Worm (Caenorhabditis elegans): ENCODE results near the gene C10G8.4.

The C10G8.4 gene

ce11 chrV:5345419-5345818, 33.7 kb downstream of the C10G8.4 start, which contains the start of gene srg-25:
Gene srg-25 (minus strand): TSS chrV:5345519.
- no peak for TF ChIP-seq ceh-36 (tag; optimal IDR thresholded peaks at IDR 0.05)
- TF ChIP-seq tbx-37 (GFP tag; conservative IDR thresholded peaks at IDR 0.05) = no peak

- TF ChIP-seq aly-1 (tag; optimal IDR thresholded peaks at IDR 0.05) (no peak), tbx-11 (GFP tag; IDR thresholded peaks at IDR 0.05) (no peak), sea-1 (GFP tag; conservative IDR thresholded peaks at IDR 0.05) (no peak), tbx-37 (GFP tag; conservative IDR thresholded peaks at IDR 0.05) (no peak), ama-1 (optimal IDR thresholded peaks at IDR 0.05) (no peak), hmbx-1 (tag; optimal IDR thresholded peaks at IDR 0.05) (no peak)
These were observed 37.7 kb downstream of the C10G8.4 start, which contains the start of gene T09D3.3 for ce11 chrV:5349471-5349870. Gene T09D3.3 (minus strand): TSS chrV:5349571.

- TF ChIP-seq ets-7 (tag; optimal IDR thresholded peaks at IDR 0.05) (no peak), tra-4 (tag; optimal IDR thresholded peaks at IDR 0.05) (no peak), ceh-13 (GFP tag; optimal IDR thresholded peaks at IDR 0.05) (no peak), ceh-36 (tag; optimal IDR thresholded peaks at IDR 0.05) (no peak), hmg-4 (GFP tag; optimal IDR thresholded peaks at IDR 0.05) (no peak), aly-1 (tag; optimal IDR thresholded peaks at IDR 0.05) (no peak)
These were observed 39.7 kb downstream of the C10G8.4 start, which contains the start of gene srd-9 for ce11 chrV:5351483-5351882. Gene srd-9 (plus strand): TSS chrV:5351783.

ce11 chrV:5358772-5359171, 47.0 kb downstream of the C10G8.4 start, which contains the start of gene nhr-216:
Gene nhr-216 (minus strand): TSS chrV:5358872.
- TF ChIP-seq scrt-1 (GFP tag; IDR thresholded peaks at IDR 0.05) (no peak), sea-1 (GFP tag; conservative IDR thresholded peaks at IDR 0.05) (no peak)

Data from whole organism, early embryonic.